Worm (Caenorhabditis elegans) whole organism, early embryonic: Measurements from ENCODE around the gene bud-31.

Experiments
- ama-1 ChIP-seq: fragments of 150-350 bp; optimal IDR thresholded peaks from 2 replicates; lab custom pipeline; 2014
- ceh-36 ChIP-seq: sonication (generic microtip); optimal IDR thresholded peaks from 2 replicates; lab custom pipeline; 2016; ENCODE audit warnings: missing genetic modification characterization, inconsistent platforms, missing compliant biosample characterization
- hnd-1 ChIP-seq: sonication (generic microtip); optimal IDR thresholded peaks from 2 replicates; lab custom pipeline; 2016; ENCODE audit warnings: missing genetic modification characterization, missing compliant biosample characterization
- tbx-37 ChIP-seq: fragments of 200-800 bp; sonication (Bioruptor generic); conservative IDR thresholded peaks from 2 replicates; pipeline ENCODE4 v1.3.6; 2022; ENCODE audit warnings: missing genetic modification reagents, missing genetic modification characterization, missing compliant biosample characterization

DNA sequence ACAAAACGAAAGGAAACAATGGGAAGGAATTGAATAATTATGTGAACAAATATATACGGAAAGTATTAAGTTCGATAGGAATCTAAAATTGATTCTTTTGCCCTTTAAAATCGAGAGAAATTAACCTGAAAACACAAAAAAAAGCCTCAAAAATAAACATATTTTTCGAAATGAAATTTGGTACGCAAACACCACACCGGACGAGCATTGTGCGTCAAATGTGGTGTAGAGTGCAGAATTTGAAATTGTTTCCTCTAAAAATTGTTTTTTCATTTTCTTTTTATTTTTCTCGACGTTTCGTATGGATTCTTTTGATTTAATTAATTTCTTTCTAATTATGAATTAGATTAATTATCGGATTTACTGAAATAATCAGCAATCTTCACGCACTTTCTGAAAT lies 938 bp downstream of the bud-31 start:
- TF ChIP-seq ceh-36, result no peak
- no peak for TF ChIP-seq tbx-37 (GFP tag; lab: Robert Waterston, UW)
- TF ChIP-seq ama-1 (lab: Kevin White, UChicago), result no peak
- TF ChIP-seq hnd-1 (tag; lab: Kevin White, UChicago), result no peak
